Worm (Caenorhabditis elegans) whole organism, midembryonic: ENCODE data around the gene bcat-1.

ENCODE experiments used
- T22C8.4 ChIP-seq: fragments of 200-800 bp; sonication (Bioruptor generic); IDR thresholded peaks from 2 replicates; pipeline ENCODE4 v1.3.6; 2022; ENCODE audit warnings: missing genetic modification characterization, missing compliant biosample characterization
- cog-1 ChIP-seq: sonication (generic microtip); optimal IDR thresholded peaks from 2 replicates; lab custom pipeline; 2016; ENCODE audit warnings: missing genetic modification characterization, missing compliant biosample characterization
- flt-1 ChIP-seq: fragments of 200-800 bp; sonication (Bioruptor generic); IDR thresholded peaks from 2 replicates; pipeline ENCODE4 v1.3.6; 2022; ENCODE audit warnings: missing genetic modification characterization, missing compliant biosample characterization
- klf-2 ChIP-seq: fragments of 200-800 bp; sonication (Bioruptor generic); conservative IDR thresholded peaks from 2 replicates; pipeline ENCODE4 v1.3.6; 2022; ENCODE audit warnings: missing genetic modification reagents, missing genetic modification characterization, missing compliant biosample characterization
- med-1 ChIP-seq: sonication (generic microtip); optimal IDR thresholded peaks from 2 replicates; lab custom pipeline; 2017; ENCODE audit warnings: missing genetic modification characterization, mild to moderate bottlenecking, missing compliant biosample characterization, antibody characterized with exemption, missing genetic modification reagents; ENCODE audit not compliant: insufficient read depth
- ref-1 ChIP-seq: fragments of 200-800 bp; sonication (Bioruptor generic); conservative IDR thresholded peaks from 2 replicates; pipeline ENCODE4 v1.3.6; 2022; ENCODE audit warnings: missing genetic modification reagents, missing genetic modification characterization, missing compliant biosample characterization
- tab-1 ChIP-seq: fragments of 200-800 bp; sonication (Bioruptor generic); IDR thresholded peaks from 2 replicates; pipeline ENCODE4 v1.3.6; 2022; ENCODE audit warnings: missing genetic modification characterization, missing compliant biosample characterization
- ztf-23 ChIP-seq: fragments of 200-800 bp; sonication (Bioruptor generic); IDR thresholded peaks from 2 replicates; pipeline ENCODE4 v1.3.6; 2022; ENCODE audit warnings: missing genetic modification reagents, missing genetic modification characterization, missing compliant biosample characterization
- ztf-29 ChIP-seq: fragments of 200-800 bp; sonication (Bioruptor generic); IDR thresholded peaks from 2 replicates; pipeline ENCODE4 v1.3.6; 2022; ENCODE audit warnings: missing genetic modification reagents, missing genetic modification characterization, missing compliant biosample characterization

Gene bcat-1

DNA sequence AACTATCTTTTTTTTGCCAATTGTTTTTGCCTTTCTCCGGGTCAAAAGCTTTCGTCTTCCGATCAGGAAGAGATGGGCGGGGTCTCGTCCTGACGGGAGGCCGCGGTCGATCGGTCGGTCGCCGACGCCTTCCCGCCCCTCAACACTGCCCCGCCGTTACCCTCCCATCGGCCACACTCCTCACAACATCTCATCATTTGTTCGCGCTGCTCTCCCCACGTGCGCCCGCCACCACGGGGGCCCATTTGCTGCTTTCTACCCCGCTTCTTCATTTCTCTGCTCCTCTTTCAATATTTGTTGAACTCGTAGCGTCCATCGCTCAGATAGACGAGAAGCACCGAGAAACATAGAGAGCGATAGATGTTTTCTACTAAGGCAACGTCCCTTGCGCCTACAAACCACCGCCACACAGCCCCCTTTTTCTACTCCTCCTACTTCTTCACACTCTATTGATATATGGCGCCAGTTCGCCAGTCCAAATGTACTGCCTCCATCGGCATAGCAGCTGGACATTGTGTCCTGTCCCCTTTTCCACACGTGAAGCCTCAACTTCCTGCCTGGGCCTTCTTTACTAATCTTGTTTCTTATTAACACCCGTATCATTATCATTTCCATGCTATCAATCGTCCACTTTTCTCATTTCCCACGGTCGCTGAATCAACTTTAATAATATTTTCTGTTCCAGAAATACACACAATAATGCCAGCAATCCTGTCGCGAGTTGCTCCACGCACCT is at the start of gene bcat-1:
Gene bcat-1, plus strand, starts transcription at position 686 of the 736 bp plus-strand sequence.
- TF ChIP-seq flt-1 (GFP tag; lab: Robert Waterston, UW) = no peak
- peak; percentile 4 for TF ChIP-seq cog-1 (tag; lab: Kevin White, UChicago)

DNA sequence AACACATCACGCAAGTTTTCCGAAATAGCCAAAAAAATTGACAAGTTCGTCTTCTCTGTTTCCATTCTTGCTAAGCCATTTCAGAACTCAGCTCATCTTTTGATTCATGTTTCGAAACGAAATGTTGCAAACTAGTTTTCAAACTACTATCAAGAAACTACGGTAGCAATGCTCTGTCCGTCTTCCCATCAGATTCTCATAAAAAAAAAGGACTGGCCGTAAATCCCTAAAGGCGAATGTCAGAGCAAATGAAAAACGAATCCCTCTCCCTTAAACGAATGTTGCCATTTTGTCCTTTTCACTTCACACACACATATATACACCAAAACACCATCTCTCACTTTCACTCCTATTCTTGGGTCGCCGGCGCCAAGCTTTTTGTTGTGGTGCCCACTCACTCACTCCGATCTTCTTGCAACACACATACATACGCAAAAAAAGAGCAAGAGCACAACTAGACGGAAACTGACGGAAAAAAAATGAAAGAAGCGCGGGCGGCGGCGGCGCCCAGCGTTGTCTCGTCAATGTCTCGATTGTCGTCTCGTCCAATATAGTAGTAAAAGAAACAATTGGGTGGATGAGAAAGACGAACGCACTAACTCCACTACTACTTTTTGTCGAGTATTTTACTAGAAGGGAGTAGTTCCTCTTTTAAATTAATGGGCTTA is 49.4 kb upstream of the bcat-1 start:
- no peak for TF ChIP-seq med-1 (GFP tag; lab: Kevin White, UChicago)
- TF ChIP-seq cog-1 (tag; lab: Kevin White, UChicago) = no peak
- TF ChIP-seq ztf-23 (GFP tag; lab: Robert Waterston, UW) = no peak
- TF ChIP-seq ref-1 (GFP tag; lab: Robert Waterston, UW) = no peak
- TF ChIP-seq ztf-29 (GFP tag; lab: Robert Waterston, UW) = no peak
- no peak for TF ChIP-seq klf-2 (GFP tag; lab: Robert Waterston, UW)
- no peak for TF ChIP-seq flt-1 (GFP tag; lab: Robert Waterston, UW)
- TF ChIP-seq tab-1 (GFP tag; lab: Robert Waterston, UW) = no peak
- TF ChIP-seq T22C8.4 (GFP tag; lab: Robert Waterston, UW) = no peak

DNA sequence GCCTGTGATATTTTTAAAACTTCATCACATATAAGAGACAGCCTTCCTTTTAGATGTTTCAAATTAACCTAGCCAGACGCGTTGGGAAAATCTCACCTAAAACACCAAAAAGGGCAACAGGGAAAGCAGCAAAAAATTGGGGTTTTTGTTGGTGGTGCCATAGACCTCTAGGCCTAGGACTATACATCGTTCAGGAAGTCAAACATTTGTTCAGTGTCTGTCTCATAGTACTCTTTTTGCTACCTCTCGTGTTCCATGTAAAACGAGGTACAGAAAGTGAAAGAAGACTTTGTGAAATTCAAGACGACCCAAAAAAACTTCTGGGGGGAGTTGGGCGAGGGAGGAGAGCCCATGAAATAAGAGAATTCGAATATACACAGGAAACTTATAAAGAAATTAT is 48.2 kb upstream of the bcat-1 start:
- TF ChIP-seq ztf-23 (GFP tag; lab: Robert Waterston, UW) (no peak), ref-1 (GFP tag; lab: Robert Waterston, UW) (no peak), ztf-29 (GFP tag; lab: Robert Waterston, UW) (no peak), klf-2 (GFP tag; lab: Robert Waterston, UW) (no peak), tab-1 (GFP tag; lab: Robert Waterston, UW) (no peak), flt-1 (GFP tag; lab: Robert Waterston, UW) (no peak), med-1 (GFP tag; lab: Kevin White, UChicago) (no peak), cog-1 (tag; lab: Kevin White, UChicago) (no peak), T22C8.4 (GFP tag; lab: Robert Waterston, UW) (no peak)

ce11 chrX:12834848-12835247 is 42.4 kb upstream of the bcat-1 start:
- no peak for TF ChIP-seq flt-1 (GFP tag; lab: Robert Waterston, UW)
- TF ChIP-seq cog-1 (tag; lab: Kevin White, UChicago) = no peak

ce11 chrX:12843011-12843410 is 34.3 kb upstream of the bcat-1 start, which contains the start of gene C52G5.2:
TSS of gene C52G5.2 (plus strand) at chrX:12843311.
- TF ChIP-seq tab-1 (GFP tag; lab: Robert Waterston, UW) = no peak
- TF ChIP-seq T22C8.4 (GFP tag; lab: Robert Waterston, UW) = no peak
- no peak for TF ChIP-seq flt-1 (GFP tag; lab: Robert Waterston, UW)
- TF ChIP-seq ztf-23 (GFP tag; lab: Robert Waterston, UW) = no peak
- no peak for TF ChIP-seq ztf-29 (GFP tag; lab: Robert Waterston, UW)
- no peak for TF ChIP-seq klf-2 (GFP tag; lab: Robert Waterston, UW)
- TF ChIP-seq ref-1 (GFP tag; lab: Robert Waterston, UW) = no peak
- TF ChIP-seq cog-1 (tag; lab: Kevin White, UChicago) = no peak
- TF ChIP-seq med-1 (GFP tag; lab: Kevin White, UChicago) = no peak

DNA sequence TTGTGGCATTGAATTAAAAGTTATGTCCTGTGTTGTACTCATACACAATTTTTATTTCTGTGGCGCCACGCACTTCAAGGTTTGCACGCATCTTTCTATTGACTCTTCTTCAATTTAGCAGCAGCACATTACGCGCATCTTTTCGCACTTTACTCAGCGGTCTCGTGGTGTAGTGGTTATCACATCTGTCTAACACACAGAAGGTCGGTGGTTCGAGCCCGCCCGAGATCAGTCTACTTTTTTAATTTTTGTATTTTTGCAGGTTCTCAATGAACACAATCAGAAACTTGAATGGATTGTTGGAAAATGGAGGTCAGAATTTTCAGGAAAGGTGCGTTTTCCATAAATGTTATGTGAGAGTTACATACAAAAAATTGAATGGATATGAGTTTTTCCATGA is 33.8 kb upstream of the bcat-1 start:
- TF ChIP-seq cog-1 (tag; lab: Kevin White, UChicago) (no peak), klf-2 (GFP tag; lab: Robert Waterston, UW) (no peak), ref-1 (GFP tag; lab: Robert Waterston, UW) (0 out of 2 replicates have a peak, but pooled peaks have one; percentile 39), ztf-23 (GFP tag; lab: Robert Waterston, UW) (peak; percentile 77), T22C8.4 (GFP tag; lab: Robert Waterston, UW) (peak; percentile 34; the same call in 1 of the 2 replicates), tab-1 (GFP tag; lab: Robert Waterston, UW) (peak; percentile 76), ztf-29 (GFP tag; lab: Robert Waterston, UW) (no peak), med-1 (GFP tag; lab: Kevin White, UChicago) (peak; percentile 23), flt-1 (GFP tag; lab: Robert Waterston, UW) (peak; percentile 85)

DNA sequence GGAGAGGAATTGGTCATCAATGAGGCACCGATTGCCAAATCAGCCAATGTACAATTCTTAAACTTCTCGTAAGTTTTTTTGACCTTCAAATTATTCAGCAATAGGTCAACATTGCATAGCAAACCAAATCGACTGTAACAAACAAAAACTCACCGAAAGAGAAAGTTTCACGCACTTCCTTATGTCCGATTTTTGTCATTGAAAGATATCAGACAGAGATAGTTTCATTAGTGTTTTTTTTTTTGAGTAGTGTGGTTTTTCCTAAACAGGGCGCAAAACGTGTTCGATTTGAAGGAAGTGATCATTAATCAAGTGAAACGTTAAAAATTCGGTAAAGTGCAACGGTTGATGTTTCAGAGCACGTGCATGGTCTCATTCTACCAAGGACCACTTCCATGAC is 33.1 kb upstream of the bcat-1 start:
- TF ChIP-seq tab-1 (GFP tag; lab: Robert Waterston, UW) = no peak
- no peak for TF ChIP-seq ztf-29 (GFP tag; lab: Robert Waterston, UW)
- TF ChIP-seq T22C8.4 (GFP tag; lab: Robert Waterston, UW) = no peak
- TF ChIP-seq klf-2 (GFP tag; lab: Robert Waterston, UW) = no peak

DNA sequence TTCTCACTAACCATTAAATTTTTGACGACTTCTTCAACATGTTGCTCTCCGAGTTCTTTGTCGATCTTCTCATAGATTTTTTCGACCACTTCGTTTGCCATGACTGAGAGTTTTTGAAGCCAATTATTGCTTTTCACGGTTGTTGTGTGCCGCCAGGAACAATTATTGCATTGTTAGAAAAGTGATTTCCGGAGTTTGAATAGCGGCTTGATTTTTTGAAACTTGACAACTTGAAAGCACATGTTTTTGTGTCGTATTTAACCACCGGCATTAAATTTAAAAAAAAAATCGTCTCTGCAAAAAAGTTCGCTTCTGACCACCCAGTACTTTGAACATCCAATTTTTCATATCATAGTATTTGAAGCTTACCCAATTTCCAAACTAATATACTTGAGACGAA is 31.2 kb upstream of the bcat-1 start, which contains the start of gene C52G5.3:
Gene C52G5.3, minus strand, starts transcription at position 101 of the 400 bp plus-strand sequence.
- TF ChIP-seq tab-1 (GFP tag; lab: Robert Waterston, UW) (no peak), klf-2 (GFP tag; lab: Robert Waterston, UW) (no peak), flt-1 (GFP tag; lab: Robert Waterston, UW) (no peak), ztf-23 (GFP tag; lab: Robert Waterston, UW) (no peak), med-1 (GFP tag; lab: Kevin White, UChicago) (no peak), ref-1 (GFP tag; lab: Robert Waterston, UW) (no peak), cog-1 (tag; lab: Kevin White, UChicago) (no peak)

ce11 chrX:12852575-12852974 is 24.7 kb upstream of the bcat-1 start, which contains the start of gene chd-3:
TSS of gene chd-3 (minus strand) at chrX:12852601.
- TF ChIP-seq ref-1 (GFP tag; lab: Robert Waterston, UW) (no peak), med-1 (GFP tag; lab: Kevin White, UChicago) (no peak), tab-1 (GFP tag; lab: Robert Waterston, UW) (no peak), flt-1 (GFP tag; lab: Robert Waterston, UW) (no peak), cog-1 (tag; lab: Kevin White, UChicago) (no peak), klf-2 (GFP tag; lab: Robert Waterston, UW) (no peak), T22C8.4 (GFP tag; lab: Robert Waterston, UW) (no peak), ztf-29 (GFP tag; lab: Robert Waterston, UW) (no peak), ztf-23 (GFP tag; lab: Robert Waterston, UW) (no peak)
